Worm (Caenorhabditis elegans) whole organism, L1 larva: ENCODE measurements around the gene T23G7.3.

ENCODE experiments used
- C04F5.9 ChIP-seq: sonication (generic microtip); optimal IDR thresholded peaks from 2 replicates; lab custom pipeline; 2016; ENCODE audit warnings: missing genetic modification characterization, missing compliant biosample characterization
- C34B4.2 ChIP-seq: sonication (generic microtip); optimal IDR thresholded peaks from 2 replicates; lab custom pipeline; 2017; ENCODE audit warnings: mild to moderate bottlenecking, missing genetic modification characterization, missing compliant biosample characterization
- F16B12.6 ChIP-seq: fragments of 150-350 bp; optimal IDR thresholded peaks from 2 replicates; lab custom pipeline; 2014; ENCODE audit warnings: missing biosample characterization, missing genetic modification characterization
- Y116A8C.19 ChIP-seq: sonication (generic microtip); optimal IDR thresholded peaks from 2 replicates; lab custom pipeline; 2016; ENCODE audit warnings: missing compliant biosample characterization, missing genetic modification characterization, borderline replicate concordance
- aha-1 ChIP-seq: fragments of 150-350 bp; optimal IDR thresholded peaks from 2 replicates; lab custom pipeline; 2014; ENCODE audit warnings: missing biosample characterization, missing genetic modification characterization
- alr-1 ChIP-seq: fragments of 200-800 bp; sonication (Bioruptor generic); optimal IDR thresholded peaks from 2 replicates; lab custom pipeline; 2018; ENCODE audit warnings: borderline replicate concordance, mild to moderate bottlenecking, missing genetic modification characterization, missing compliant biosample characterization
- ceh-63 ChIP-seq: fragments of 200-800 bp; sonication (Bioruptor generic); optimal IDR thresholded peaks from 2 replicates; lab custom pipeline; 2018; ENCODE audit warnings: mild to moderate bottlenecking, missing genetic modification characterization, missing compliant biosample characterization
- ceh-8 ChIP-seq: fragments of 200-800 bp; sonication (Bioruptor generic); optimal IDR thresholded peaks from 2 replicates; lab custom pipeline; 2018; ENCODE audit warnings: mild to moderate bottlenecking, missing genetic modification characterization, moderate library complexity, missing compliant biosample characterization
- dpl-1 ChIP-seq, 3 experiments: fragments of 150-350 bp in 2 of 3; sonication (generic microtip) in 1 of 3; optimal IDR thresholded peaks; 2 replicates each; lab custom pipeline; 2014 to 2017; ENCODE audit warnings: missing biosample characterization in 3 of 3, missing genetic modification characterization in 3 of 3, missing genetic modification reagents in 3 of 3
- efl-3 ChIP-seq: fragments of 200-800 bp; sonication (Bioruptor generic); optimal IDR thresholded peaks from 2 replicates; lab custom pipeline; 2018; ENCODE audit warnings: mild to moderate bottlenecking, missing genetic modification characterization, missing compliant biosample characterization
- egl-13 ChIP-seq: sonication (generic microtip); optimal IDR thresholded peaks from 2 replicates; lab custom pipeline; 2016; ENCODE audit warnings: missing genotype, missing genetic modification reagents, missing genetic modification characterization, missing compliant biosample characterization
- egl-27 ChIP-seq, 2 experiments: fragments of 150-350 bp in 1 of 2; sonication (generic microtip); optimal IDR thresholded peaks; 3 replicates each; lab custom pipeline; 2017 to 2018; ENCODE audit warnings: missing biosample characterization in 2 of 2, missing genetic modification characterization in 2 of 2, missing genetic modification reagents in 2 of 2
- elt-2 ChIP-seq: sonication (generic microtip); optimal IDR thresholded peaks from 2 replicates; lab custom pipeline; 2016; ENCODE audit warnings: missing genetic modification characterization, mild to moderate bottlenecking, inconsistent platforms, missing compliant biosample characterization, missing genetic modification reagents
- elt-3 ChIP-seq, 6 experiments: fragments of 150-350 bp in 1 of 6; sonication (generic microtip); optimal IDR thresholded peaks; 2 replicates each; lab custom pipeline; 2017 to 2018; ENCODE audit warnings: missing biosample characterization in 6 of 6, missing genetic modification characterization in 6 of 6, inconsistent platforms in 1 of 6
- fkh-8 ChIP-seq: sonication (generic microtip); optimal IDR thresholded peaks from 2 replicates; lab custom pipeline; 2016; ENCODE audit warnings: mild to moderate bottlenecking, missing genetic modification characterization, missing compliant biosample characterization
- fos-1 ChIP-seq: fragments of 150-350 bp; optimal IDR thresholded peaks from 2 replicates; lab custom pipeline; 2014; ENCODE audit warnings: missing biosample characterization, missing genetic modification characterization
- grh-1 ChIP-seq: fragments of 200-800 bp; sonication (Bioruptor generic); IDR thresholded peaks from 2 replicates; pipeline ENCODE4 v1.3.6; 2022; ENCODE audit warnings: missing genetic modification reagents, missing genetic modification characterization, missing compliant biosample characterization
- hlh-17 ChIP-seq: fragments of 200-800 bp; sonication (Bioruptor generic); optimal IDR thresholded peaks from 2 replicates; lab custom pipeline; 2018; ENCODE audit warnings: missing genetic modification characterization, mild to moderate bottlenecking, missing compliant biosample characterization, moderate library complexity, borderline replicate concordance
- hlh-4 ChIP-seq: sonication (generic microtip); optimal IDR thresholded peaks from 2 replicates; lab custom pipeline; 2016; ENCODE audit warnings: mild to moderate bottlenecking, missing genetic modification characterization, missing compliant biosample characterization
- hpl-2 ChIP-seq: fragments of 150-350 bp; optimal IDR thresholded peaks from 2 replicates; lab custom pipeline; 2014; ENCODE audit warnings: missing biosample characterization, missing genetic modification reagents, missing genetic modification characterization
- irx-1 ChIP-seq: sonication (generic microtip); optimal IDR thresholded peaks from 2 replicates; lab custom pipeline; 2016; ENCODE audit warnings: missing genetic modification characterization, missing compliant biosample characterization
- isw-1 ChIP-seq: fragments of 200-800 bp; sonication (Bioruptor generic); IDR thresholded peaks from 2 replicates; pipeline ENCODE4 v1.3.6; 2022; ENCODE audit warnings: missing genetic modification characterization, missing compliant biosample characterization
- lin-14 ChIP-seq: fragments of 200-800 bp; sonication (Bioruptor generic); optimal IDR thresholded peaks from 2 replicates; lab custom pipeline; 2018; ENCODE audit warnings: mild to moderate bottlenecking, missing genetic modification characterization, moderate library complexity, missing compliant biosample characterization
- lin-39 ChIP-seq: fragments of 150-350 bp; optimal IDR thresholded peaks from 2 replicates; lab custom pipeline; 2014; ENCODE audit warnings: missing biosample characterization, missing genetic modification reagents, missing genetic modification characterization
- lir-3 ChIP-seq: sonication (generic microtip); optimal IDR thresholded peaks from 2 replicates; lab custom pipeline; 2016; ENCODE audit warnings: mild to moderate bottlenecking, missing genetic modification characterization, moderate library complexity, missing compliant biosample characterization; ENCODE audit not compliant: poor library complexity
- mab-9 ChIP-seq: fragments of 200-800 bp; sonication (Bioruptor generic); IDR thresholded peaks from 2 replicates; pipeline ENCODE4 v1.3.6; 2022; ENCODE audit warnings: missing genetic modification reagents, missing genetic modification characterization, missing compliant biosample characterization
- mep-1 ChIP-seq: fragments of 150-350 bp; optimal IDR thresholded peaks from 2 replicates; lab custom pipeline; 2014; ENCODE audit warnings: missing biosample characterization, missing genetic modification characterization
- nhr-11 ChIP-seq: fragments of 150-350 bp; optimal IDR thresholded peaks from 2 replicates; lab custom pipeline; 2014; ENCODE audit warnings: missing biosample characterization, missing genetic modification characterization
- nhr-237 ChIP-seq: fragments of 150-350 bp; optimal IDR thresholded peaks from 2 replicates; lab custom pipeline; 2014; ENCODE audit warnings: missing biosample characterization, missing genetic modification characterization
- nhr-76 ChIP-seq: sonication (generic microtip); optimal IDR thresholded peaks from 2 replicates; lab custom pipeline; 2017; ENCODE audit warnings: missing biosample characterization, missing genetic modification characterization
- nhr-77 ChIP-seq: fragments of 150-350 bp; optimal IDR thresholded peaks from 2 replicates; lab custom pipeline; 2014; ENCODE audit warnings: missing biosample characterization, missing genetic modification characterization
- nhr-84 ChIP-seq: sonication (generic microtip); optimal IDR thresholded peaks from 2 replicates; lab custom pipeline; 2017; ENCODE audit warnings: missing biosample characterization, missing genetic modification characterization
- nhr-85 ChIP-seq: sonication (generic microtip); peaks from one replicate; lab custom pipeline; 2016; ENCODE audit warnings: missing genetic modification characterization, inconsistent platforms, missing compliant biosample characterization
- nhr-90 ChIP-seq: sonication (generic microtip); optimal IDR thresholded peaks from 2 replicates; lab custom pipeline; 2016; ENCODE audit warnings: mild to moderate bottlenecking, missing genetic modification characterization, missing compliant biosample characterization; ENCODE audit not compliant: poor library complexity
- pag-3 ChIP-seq: sonication (generic microtip); optimal IDR thresholded peaks from 2 replicates; lab custom pipeline; 2017; ENCODE audit warnings: missing genetic modification characterization, mild to moderate bottlenecking, missing compliant biosample characterization, antibody characterized with exemption, borderline replicate concordance; ENCODE audit not compliant: insufficient read depth
- pax-3 ChIP-seq: fragments of 200-800 bp; sonication (Bioruptor generic); optimal IDR thresholded peaks from 2 replicates; lab custom pipeline; 2018; ENCODE audit warnings: mild to moderate bottlenecking, missing genetic modification characterization, moderate library complexity, missing compliant biosample characterization
- pqm-1 ChIP-seq: sonication (generic microtip); optimal IDR thresholded peaks from 3 replicates; lab custom pipeline; 2017; ENCODE audit warnings: missing biosample characterization, missing genetic modification characterization
- sox-4 ChIP-seq: sonication (generic microtip); optimal IDR thresholded peaks from 2 replicates; lab custom pipeline; 2016; ENCODE audit warnings: missing genetic modification characterization, missing compliant biosample characterization
- unc-130 ChIP-seq: fragments of 150-350 bp; optimal IDR thresholded peaks from 2 replicates; lab custom pipeline; 2017; ENCODE audit warnings: missing biosample characterization, missing genetic modification characterization, inconsistent platforms
- unc-30 ChIP-seq: sonication (generic microtip); optimal IDR thresholded peaks from 2 replicates; lab custom pipeline; 2017; ENCODE audit warnings: missing biosample characterization, missing genetic modification characterization
- unc-62 ChIP-seq: fragments of 150-350 bp; optimal IDR thresholded peaks from 2 replicates; lab custom pipeline; 2014; ENCODE audit warnings: missing biosample characterization, missing genetic modification reagents, missing genetic modification characterization
- unc-86 ChIP-seq: sonication (generic microtip); optimal IDR thresholded peaks from 2 replicates; lab custom pipeline; 2016; ENCODE audit warnings: missing genetic modification characterization, missing compliant biosample characterization
- unc-98 ChIP-seq: fragments of 200-800 bp; sonication (Bioruptor generic); IDR thresholded peaks from 2 replicates; pipeline ENCODE4 v1.3.6; 2022; ENCODE audit warnings: missing genetic modification characterization, missing compliant biosample characterization
- xbp-1 ChIP-seq: sonication (generic microtip); optimal IDR thresholded peaks from 2 replicates; lab custom pipeline; 2016; ENCODE audit warnings: missing genetic modification characterization, missing compliant biosample characterization
- zag-1 ChIP-seq: fragments of 150-350 bp; optimal IDR thresholded peaks from 2 replicates; lab custom pipeline; 2014; ENCODE audit warnings: missing biosample characterization, missing genetic modification characterization
- zip-4 ChIP-seq: fragments of 200-800 bp; sonication (Bioruptor generic); optimal IDR thresholded peaks from 2 replicates; lab custom pipeline; 2018; ENCODE audit warnings: mild to moderate bottlenecking, missing genetic modification characterization, moderate library complexity, missing compliant biosample characterization
- ztf-4 ChIP-seq: fragments of 150-350 bp; optimal IDR thresholded peaks from 2 replicates; lab custom pipeline; 2014; ENCODE audit warnings: missing biosample characterization, missing genetic modification characterization

The T23G7.3 gene

DNA sequence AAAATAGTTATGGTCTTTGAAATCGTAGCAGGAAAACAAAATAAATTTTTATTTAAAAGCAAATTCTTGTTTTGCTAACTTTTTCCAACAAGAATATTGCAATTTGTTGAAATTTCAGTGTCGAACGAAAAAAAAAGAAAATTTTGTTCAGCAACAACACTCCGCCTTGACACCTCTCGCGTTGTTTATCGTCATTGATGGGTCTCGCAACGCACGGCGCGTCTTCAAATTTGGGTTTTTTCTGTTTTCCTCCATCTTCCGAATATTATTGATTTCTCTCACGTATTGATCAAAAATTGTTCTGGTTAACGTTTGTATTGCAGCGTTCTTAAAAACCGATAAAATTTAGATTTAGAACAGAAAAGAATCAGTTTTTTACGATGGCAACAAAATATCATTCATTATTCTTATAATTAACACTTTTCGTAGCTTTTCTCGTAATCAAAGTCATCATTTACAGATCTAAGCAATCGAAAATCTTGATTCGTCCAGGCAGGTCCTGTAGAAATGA is 1.9 kb upstream of the T23G7.3 start, which contains the start of gene dpl-1 (continued):
- TF ChIP-seq hlh-4 (tag; lab: Kevin White, UChicago) (no peak), elt-3 (tag; optimal IDR thresholded peaks at IDR 0.05; lab: Kevin White, UChicago) (peak in 1 of 6 experiments; percentile 14), nhr-11 (tag; lab: Kevin White, UChicago) (no peak), unc-30 (no peak), F16B12.6 (peak; percentile 31), C34B4.2 (no peak), pag-3 (tag; lab: Kevin White, UChicago) (no peak), mab-9 (GFP tag; lab: Robert Waterston, UW) (no peak), isw-1 (no peak), unc-86 (tag; lab: Kevin White, UChicago) (no peak), nhr-90 (tag; lab: Kevin White, UChicago) (no peak), grh-1 (GFP tag; lab: Robert Waterston, UW) (no peak), nhr-237 (tag; lab: Kevin White, UChicago) (no peak), fos-1 (tag; lab: Kevin White, UChicago) (no peak), aha-1 (no peak), hpl-2 (GFP tag; lab: Kevin White, UChicago) (no peak), pax-3 (no peak), unc-130 (tag; lab: Kevin White, UChicago) (peak; percentile 40), irx-1 (no peak), nhr-84 (tag; lab: Kevin White, UChicago) (no peak), C04F5.9 (no peak), Y116A8C.19 (tag; lab: Kevin White, UChicago) (no peak), hlh-17 (GFP tag; lab: Kevin White, UChicago) (no peak), dpl-1 (GFP tag; optimal IDR thresholded peaks at IDR 0.05; lab: Kevin White, UChicago) (peak in 1 of 3 experiments; percentile 82), xbp-1 (tag; lab: Kevin White, UChicago) (peak; percentile 23), ceh-8 (GFP tag; lab: Kevin White, UChicago) (no peak), pqm-1 (tag; lab: Kevin White, UChicago) (no peak), nhr-77 (tag; lab: Kevin White, UChicago) (no peak), alr-1 (tag; lab: Kevin White, UChicago) (no peak), mep-1 (tag; lab: Kevin White, UChicago) (peak; percentile 32), unc-62 (GFP tag; lab: Kevin White, UChicago) (no peak), egl-13 (tag; lab: Kevin White, UChicago) (no peak), lin-39 (tag; lab: Kevin White, UChicago) (no peak), ztf-4 (tag; lab: Kevin White, UChicago) (no peak), elt-2 (tag; lab: Kevin White, UChicago) (no peak)

DNA sequence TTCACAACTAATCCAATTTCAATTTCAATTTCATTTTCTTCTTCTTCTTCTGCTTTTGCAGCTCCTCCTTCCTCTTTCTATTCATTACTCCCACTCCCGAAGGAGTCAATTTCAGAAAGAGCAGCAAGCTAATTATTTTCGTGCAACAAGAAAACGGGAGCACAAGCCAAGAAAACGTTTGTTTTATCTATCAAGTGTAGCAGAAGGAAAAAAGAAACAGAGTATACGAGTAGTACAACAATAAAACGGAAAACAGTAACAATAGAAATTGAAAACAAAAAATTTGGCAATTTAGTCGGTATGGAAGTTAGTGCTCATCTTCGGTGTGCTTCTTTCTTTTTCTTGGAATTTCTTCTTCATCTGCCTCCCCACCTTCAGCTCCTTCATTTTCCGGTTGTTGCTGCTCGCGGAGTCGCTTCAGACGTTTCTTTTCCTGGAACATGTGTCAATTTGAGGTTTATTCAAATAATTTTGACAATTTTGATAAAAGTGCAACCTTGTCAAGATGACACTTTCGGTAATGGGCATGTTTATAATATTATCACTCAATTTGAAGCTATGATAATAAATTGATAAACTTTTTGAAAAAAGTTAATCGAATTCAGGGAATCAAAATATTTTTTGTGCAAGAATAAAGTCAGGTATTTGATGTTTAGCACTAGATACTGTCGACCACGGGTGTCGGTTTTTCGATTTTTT is 1.7 kb downstream of the T23G7.3 start, which contains the start of gene W07A12.8:
Gene W07A12.8, minus strand, starts transcription at position 51 of the 699 bp plus-strand sequence.
- no peak for TF ChIP-seq zip-4 (GFP tag; lab: Kevin White, UChicago)
- TF ChIP-seq zag-1 (tag; lab: Kevin White, UChicago): no peak
- TF ChIP-seq C34B4.2: no peak
- TF ChIP-seq nhr-76 (tag; lab: Kevin White, UChicago): no peak
- no peak for TF ChIP-seq Y116A8C.19 (tag; lab: Kevin White, UChicago)
- no peak for TF ChIP-seq ztf-4 (tag; lab: Kevin White, UChicago)
- TF ChIP-seq nhr-85: no peak
- TF ChIP-seq fkh-8 (tag; lab: Kevin White, UChicago): no peak
- no peak for TF ChIP-seq efl-3 (GFP tag; lab: Kevin White, UChicago)
- TF ChIP-seq hpl-2 (GFP tag; lab: Kevin White, UChicago): no peak
- TF ChIP-seq egl-27 (tag; optimal IDR thresholded peaks at IDR 0.05; lab: Kevin White, UChicago): no peak
- TF ChIP-seq ceh-63 (GFP tag; lab: Kevin White, UChicago): no peak
- no peak for TF ChIP-seq unc-98 (GFP tag; lab: Robert Waterston, UW)
- no peak for TF ChIP-seq isw-1
- TF ChIP-seq sox-4 (tag; lab: Kevin White, UChicago): no peak
- TF ChIP-seq grh-1 (GFP tag; lab: Robert Waterston, UW): no peak
- TF ChIP-seq lir-3 (tag; lab: Kevin White, UChicago): no peak
- TF ChIP-seq lin-14 (GFP tag; lab: Kevin White, UChicago): no peak
- TF ChIP-seq, all 84 proteins: peak for 0
